Fruit fly (Drosophila melanogaster) whole organism, wandering third instar larva: ENCODE results near the gene Reck.

Experiments
- Abd-B ChIP-seq: fragments of >200 bp; optimal IDR thresholded peaks from 2 replicates; lab custom pipeline; 2017; ENCODE audit warnings: missing biosample characterization, missing genetic modification characterization
- CG32264 ChIP-seq: fragments of 200-800 bp; sonication (Bioruptor generic); optimal IDR thresholded peaks from 2 replicates; lab custom pipeline; 2016; ENCODE audit warnings: missing biosample characterization, missing genetic modification characterization
- CG9705 ChIP-seq: fragments of 200-800 bp; sonication (Bioruptor generic); optimal IDR thresholded peaks from 2 replicates; lab custom pipeline; 2018; ENCODE audit warnings: missing biosample characterization, mild to moderate bottlenecking, missing genetic modification characterization
- Dfd ChIP-seq: fragments of >200 bp; optimal IDR thresholded peaks from 2 replicates; lab custom pipeline; 2017; ENCODE audit warnings: missing biosample characterization, missing genetic modification characterization
- Dif ChIP-seq: fragments of 200-275, 200-300 bp; sonication (Bioruptor generic); optimal IDR thresholded peaks from 2 replicates; lab custom pipeline; 2018; ENCODE audit warnings: missing biosample characterization, missing genetic modification characterization; ENCODE audit not compliant: partially characterized antibody
- GATAd ChIP-seq: sonication (Bioruptor generic); optimal IDR thresholded peaks from 2 replicates; lab custom pipeline; 2016; ENCODE audit warnings: missing biosample characterization, missing genetic modification characterization
- HLH106 ChIP-seq: fragments of 200-800 bp; optimal IDR thresholded peaks from 3 replicates; lab custom pipeline; 2019; ENCODE audit warnings: missing biosample characterization, mild to moderate bottlenecking, missing genetic modification characterization, moderate library complexity
- Hnf4 ChIP-seq: fragments of 200-800 bp; sonication (Bioruptor generic); optimal IDR thresholded peaks from 2 replicates; lab custom pipeline; 2016; ENCODE audit warnings: missing biosample characterization, mild to moderate bottlenecking, missing genetic modification characterization
- Hr78 ChIP-seq: fragments of >200 bp; optimal IDR thresholded peaks from 2 replicates; lab custom pipeline; 2017; ENCODE audit warnings: missing biosample characterization, missing genetic modification characterization
- Mio ChIP-seq: sonication (Bioruptor generic); optimal IDR thresholded peaks from 2 replicates; lab custom pipeline; 2016; ENCODE audit warnings: missing biosample characterization, missing genetic modification characterization
- Myc ChIP-seq: fragments of >200 bp; optimal IDR thresholded peaks from 2 replicates; lab custom pipeline; 2017
- N ChIP-seq: fragments of >200 bp; optimal IDR thresholded peaks from 2 replicates; lab custom pipeline; 2018; ENCODE audit warnings: missing biosample characterization, missing external identifiers, missing genetic modification characterization
- Rel ChIP-seq, 2 experiments: fragments of 200-800 bp; sonication (Bioruptor generic) in 1 of 2; optimal IDR thresholded peaks; 2 replicates in 1 of 2; 3 replicates in 1 of 2; lab custom pipeline; 2016 to 2019; ENCODE audit warnings: mild to moderate bottlenecking in 2 of 2, missing biosample characterization in 2 of 2, missing genetic modification characterization in 2 of 2, moderate library complexity in 1 of 2
- Sp1 ChIP-seq: fragments of 200-800 bp; sonication (Bioruptor generic); optimal IDR thresholded peaks from 3 replicates; lab custom pipeline; 2019; ENCODE audit warnings: missing biosample characterization, mild to moderate bottlenecking, missing genetic modification characterization, moderate library complexity
- Vsx2 ChIP-seq: fragments of 200-300, 225-300 bp; sonication (Bioruptor generic); optimal IDR thresholded peaks from 2 replicates; lab custom pipeline; 2018; ENCODE audit warnings: missing biosample characterization, missing genetic modification characterization; ENCODE audit not compliant: partially characterized antibody
- br ChIP-seq: fragments of 200-800 bp; sonication (Bioruptor generic); optimal IDR thresholded peaks from 2 replicates; lab custom pipeline; 2016; ENCODE audit warnings: missing biosample characterization, missing genetic modification characterization
- brk ChIP-seq: fragments of 200-800 bp; sonication (Bioruptor generic); optimal IDR thresholded peaks from 2 replicates; lab custom pipeline; 2016; ENCODE audit warnings: missing biosample characterization, mild to moderate bottlenecking, missing genetic modification characterization
- dl ChIP-seq, 2 experiments: fragments of 175-275, 200-275 bp in 1 of 2; fragments of 200-275 bp in 1 of 2; sonication (Bioruptor generic); optimal IDR thresholded peaks; lab custom pipeline; 2018; ENCODE audit warnings: mild to moderate bottlenecking in 2 of 2, missing biosample characterization in 2 of 2, missing genetic modification characterization in 2 of 2, moderate library complexity in 2 of 2; ENCODE audit not compliant: partially characterized antibody in 2 of 2, insufficient read depth in 1 of 2
- dmrt93B ChIP-seq: fragments of 200-800 bp; sonication (Bioruptor generic); optimal IDR thresholded peaks from 2 replicates; lab custom pipeline; 2018; ENCODE audit warnings: missing biosample characterization, mild to moderate bottlenecking, missing genetic modification characterization
- dsf ChIP-seq: sonication (Bioruptor generic); optimal IDR thresholded peaks from 2 replicates; lab custom pipeline; 2016; ENCODE audit warnings: missing biosample characterization, missing genetic modification characterization, borderline replicate concordance
- ey ChIP-seq: fragments of 200-800 bp; sonication (Bioruptor generic); optimal IDR thresholded peaks from 2 replicates; lab custom pipeline; 2016; ENCODE audit warnings: missing biosample characterization, missing genetic modification characterization
- foxo ChIP-seq, 2 experiments: fragments of 200-800 bp; sonication (Bioruptor generic); optimal IDR thresholded peaks; 2 replicates in 1 of 2; 3 replicates in 1 of 2; lab custom pipeline; 2016 to 2017; ENCODE audit warnings: missing biosample characterization in 2 of 2, missing genetic modification characterization in 2 of 2
- fru ChIP-seq: fragments of 200-800 bp; sonication (Bioruptor generic); optimal IDR thresholded peaks from 3 replicates; lab custom pipeline; 2016; ENCODE audit warnings: missing biosample characterization, mild to moderate bottlenecking, missing genetic modification characterization
- h ChIP-seq: fragments of 200-800 bp; sonication (Bioruptor generic); optimal IDR thresholded peaks from 3 replicates; lab custom pipeline; 2016; ENCODE audit warnings: missing biosample characterization, mild to moderate bottlenecking, missing genetic modification characterization
- jim ChIP-seq: fragments of 175-275, 200-325 bp; sonication (Bioruptor generic); optimal IDR thresholded peaks from 2 replicates; lab custom pipeline; 2016; ENCODE audit warnings: missing biosample characterization, mild to moderate bottlenecking, missing genetic modification characterization
- lola ChIP-seq: fragments of >200 bp; optimal IDR thresholded peaks from 2 replicates; lab custom pipeline; 2017; ENCODE audit warnings: missing biosample characterization, missing genetic modification characterization
- pan ChIP-seq: fragments of >200 bp; optimal IDR thresholded peaks from 2 replicates; lab custom pipeline; 2017
- rgr ChIP-seq: fragments of 200-800 bp; sonication (Bioruptor generic); optimal IDR thresholded peaks from 3 replicates; lab custom pipeline; 2016; ENCODE audit warnings: missing biosample characterization, mild to moderate bottlenecking, missing genetic modification characterization
- sage ChIP-seq: fragments of 200-800 bp; sonication (Bioruptor generic); optimal IDR thresholded peaks from 2 replicates; lab custom pipeline; 2016; ENCODE audit warnings: missing biosample characterization, mild to moderate bottlenecking, missing genetic modification characterization
- sv ChIP-seq: fragments of 200-800 bp; sonication (Bioruptor generic); optimal IDR thresholded peaks from 3 replicates; lab custom pipeline; 2016; ENCODE audit warnings: missing biosample characterization, missing genetic modification characterization
- usp ChIP-seq: fragments of >200 bp; optimal IDR thresholded peaks from 2 replicates; lab custom pipeline; 2017; ENCODE audit warnings: missing biosample characterization, missing genetic modification characterization
- woc ChIP-seq: sonication (Bioruptor generic); optimal IDR thresholded peaks from 2 replicates; lab custom pipeline; 2016; ENCODE audit warnings: missing biosample characterization, mild to moderate bottlenecking, missing genetic modification characterization

The Reck gene

dm6 chr3L:15035585-15035984, 21.7 kb upstream of the Reck start:
- no peak for TF ChIP-seq pan (lab: Kevin White, UChicago)
- no peak for TF ChIP-seq ey (GFP tag; lab: Kevin White, UChicago)
- TF ChIP-seq rgr, result no peak
- no peak for TF ChIP-seq foxo (GFP tag; optimal IDR thresholded peaks at IDR 0.05; lab: Kevin White, UChicago)
- TF ChIP-seq dl (GFP tag; optimal IDR thresholded peaks at IDR 0.05; lab: Kevin White, UChicago; ENCODE audit: insufficient read depth in 1 of 2, partially characterized antibody in 2 of 2), result no peak
- TF ChIP-seq Myc (lab: Kevin White, UChicago), result no peak
- TF ChIP-seq woc (GFP tag; lab: Kevin White, UChicago), result peak; percentile 21
- no peak for TF ChIP-seq GATAd (GFP tag; lab: Kevin White, UChicago)

DNA sequence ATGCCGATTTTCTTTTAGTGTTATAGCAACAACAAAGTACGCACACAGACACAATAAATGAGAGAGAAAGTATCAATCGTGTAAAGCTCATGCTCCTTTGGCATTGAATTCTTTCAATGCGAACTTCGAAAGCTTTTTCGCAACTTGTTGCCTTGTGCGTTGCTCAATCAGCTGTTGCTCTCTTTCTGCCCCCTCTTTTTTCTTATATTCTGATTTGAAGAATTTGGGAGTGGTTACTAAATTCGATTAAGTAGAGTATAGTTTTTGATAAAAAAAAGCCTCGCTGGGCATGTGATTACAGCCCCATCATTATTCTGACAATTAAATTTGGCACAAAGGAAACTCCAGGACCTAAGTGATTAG, 20.8 kb upstream of the Reck start:
- TF ChIP-seq lola, result no peak
- TF ChIP-seq Abd-B, result no peak
- TF ChIP-seq Dif (GFP tag; lab: Kevin White, UChicago), result no peak
- TF ChIP-seq Rel (GFP tag; optimal IDR thresholded peaks at IDR 0.05; lab: Kevin White, UChicago), result no peak
- TF ChIP-seq Rel (tag; optimal IDR thresholded peaks at IDR 0.05; lab: Kevin White, UChicago), result no peak
- no peak for TF ChIP-seq dmrt93B (GFP tag; lab: Kevin White, UChicago)
- no peak for TF ChIP-seq jim (GFP tag; lab: Kevin White, UChicago)
- no peak for TF ChIP-seq br

- TF ChIP-seq jim (GFP tag; lab: Kevin White, UChicago), result no peak
- no peak for TF ChIP-seq h (GFP tag; lab: Kevin White, UChicago)
- no peak for TF ChIP-seq brk (GFP tag; lab: Kevin White, UChicago)
- TF ChIP-seq Hnf4 (GFP tag; lab: Kevin White, UChicago), result no peak
- TF ChIP-seq usp (GFP tag; lab: Kevin White, UChicago), result no peak
- peak; percentile 19 for TF ChIP-seq HLH106 (tag; lab: Kevin White, UChicago)
- TF ChIP-seq dl (GFP tag; optimal IDR thresholded peaks at IDR 0.05; lab: Kevin White, UChicago; ENCODE audit: insufficient read depth in 1 of 2, partially characterized antibody in 2 of 2), result no peak
- TF ChIP-seq foxo (GFP tag; optimal IDR thresholded peaks at IDR 0.05; lab: Kevin White, UChicago), result peak in 1 of 2 experiments; percentile 0
- TF ChIP-seq sv (GFP tag; lab: Kevin White, UChicago), result no peak
- no peak for TF ChIP-seq dsf (GFP tag; lab: Kevin White, UChicago)
- TF ChIP-seq rgr, result no peak
- no peak for TF ChIP-seq fru (GFP tag; lab: Kevin White, UChicago)
- no peak for TF ChIP-seq Rel (GFP tag; optimal IDR thresholded peaks at IDR 0.05; lab: Kevin White, UChicago)
- no peak for TF ChIP-seq Rel (tag; optimal IDR thresholded peaks at IDR 0.05; lab: Kevin White, UChicago)
- no peak for TF ChIP-seq Mio
- TF ChIP-seq Vsx2 (GFP tag; lab: Kevin White, UChicago), result no peak
Observed at dm6 chr3L:15034061-15034713, 20.3 kb upstream of the Reck start.

dm6 chr3L:15031773-15032172, 17.9 kb upstream of the Reck start:
- no peak for TF ChIP-seq CG32264 (GFP tag; lab: Kevin White, UChicago)
- peak; percentile 3 for TF ChIP-seq Dfd (GFP tag; lab: Kevin White, UChicago)

DNA sequence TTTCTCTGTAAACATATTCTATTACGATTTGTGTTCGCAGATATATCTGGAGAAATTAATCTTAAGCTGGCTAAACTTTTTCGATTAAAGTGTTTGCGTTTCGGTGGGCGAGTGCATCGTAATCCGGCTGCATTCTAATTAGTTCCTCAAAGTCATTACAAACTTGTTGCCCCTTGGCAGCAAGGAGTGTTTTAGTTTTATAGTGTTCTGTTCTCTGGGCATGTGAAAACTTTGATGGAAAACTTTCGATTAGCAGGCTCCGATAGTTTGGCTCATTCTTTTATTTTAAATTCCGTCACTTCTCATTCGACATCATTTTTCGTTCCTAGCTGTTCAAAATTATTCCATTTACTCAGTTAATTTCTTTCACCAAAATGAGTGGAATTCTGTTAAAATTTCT, 9.3 kb upstream of the Reck start, which contains the start of gene CG32148:
CG32148 (plus strand) TSS at position 301 of the 400 bp plus-strand sequence.
- no peak for TF ChIP-seq CG32264 (GFP tag; lab: Kevin White, UChicago)
- no peak for TF ChIP-seq jim (GFP tag; lab: Kevin White, UChicago)
- TF ChIP-seq br, result no peak
- TF ChIP-seq CG9705, result no peak
- no peak for TF ChIP-seq brk (GFP tag; lab: Kevin White, UChicago)
- TF ChIP-seq pan (lab: Kevin White, UChicago), result no peak
- no peak for TF ChIP-seq Sp1 (GFP tag; lab: Kevin White, UChicago)
- TF ChIP-seq Hr78 (GFP tag; lab: Kevin White, UChicago), result no peak
- no peak for TF ChIP-seq lola
- TF ChIP-seq GATAd (GFP tag; lab: Kevin White, UChicago), result no peak
- TF ChIP-seq fru (GFP tag; lab: Kevin White, UChicago), result no peak
- TF ChIP-seq sage (GFP tag; lab: Kevin White, UChicago), result no peak
- TF ChIP-seq rgr, result no peak
- TF ChIP-seq usp (GFP tag; lab: Kevin White, UChicago), result no peak
- no peak for TF ChIP-seq dsf (GFP tag; lab: Kevin White, UChicago)
- no peak for TF ChIP-seq N (GFP tag; lab: Kevin White, UChicago)
